Fruit fly (Drosophila melanogaster) whole organism: ENCODE results near the gene CG5674.

Source experiments
- CG8478 ChIP-seq: fragments of >200 bp; optimal IDR thresholded peaks from 2 replicates; lab custom pipeline; 2018; ENCODE audit warnings: inconsistent platforms
- pan ChIP-seq: fragments of >200 bp; optimal IDR thresholded peaks from 2 replicates; lab custom pipeline; 2017
- usp ChIP-seq: fragments of >200 bp; optimal IDR thresholded peaks from 2 replicates; lab custom pipeline; 2017; ENCODE audit warnings: missing biosample characterization, missing genetic modification characterization, mixed read lengths

- TF ChIP-seq usp: no peak
- TF ChIP-seq CG8478: no peak
- TF ChIP-seq pan (lab: Kevin White, UChicago): no peak
These were observed 531 bp downstream of the CG5674 start for dm6 chr2L:17963710-17964109.
